Fruit fly (Drosophila melanogaster) Kc167 (cell line): ENCODE measurements around the gene Ptpmeg2.

Source experiments
- Sin3A ChIP-seq: fragments of >200 bp; optimal IDR thresholded peaks from 2 replicates; lab custom pipeline; 2018; ENCODE audit warnings: missing external identifiers
- h ChIP-seq: fragments of >200 bp; optimal IDR thresholded peaks from 3 replicates; lab custom pipeline; 2018; ENCODE audit warnings: missing external identifiers
- insv ChIP-seq: fragments of >200 bp; optimal IDR thresholded peaks from 3 replicates; lab custom pipeline; 2018; ENCODE audit warnings: missing external identifiers
- psq ChIP-seq: fragments of >200 bp; optimal IDR thresholded peaks from 2 replicates; lab custom pipeline; 2017; ENCODE audit warnings: missing external identifiers
- ttk ChIP-seq: sonication (Bioruptor generic); optimal IDR thresholded peaks from 2 replicates; lab custom pipeline; 2017; ENCODE audit warnings: missing external identifiers

dm6 chrX:9640690-9641149, 18.2 kb downstream of the Ptpmeg2 start:
- TF ChIP-seq insv (lab: Kevin White, UChicago) (no peak), h (lab: Kevin White, UChicago) (no peak), psq (no peak), ttk (lab: Kevin White, UChicago) (no peak), Sin3A (lab: Kevin White, UChicago) (no peak)
